Worm (Caenorhabditis elegans): ENCODE measurements around the gene sru-6.
A peak's percentile ranks its signal among the peaks of the same experiment; 100 is the strongest.

sru-6 gene

DNA sequence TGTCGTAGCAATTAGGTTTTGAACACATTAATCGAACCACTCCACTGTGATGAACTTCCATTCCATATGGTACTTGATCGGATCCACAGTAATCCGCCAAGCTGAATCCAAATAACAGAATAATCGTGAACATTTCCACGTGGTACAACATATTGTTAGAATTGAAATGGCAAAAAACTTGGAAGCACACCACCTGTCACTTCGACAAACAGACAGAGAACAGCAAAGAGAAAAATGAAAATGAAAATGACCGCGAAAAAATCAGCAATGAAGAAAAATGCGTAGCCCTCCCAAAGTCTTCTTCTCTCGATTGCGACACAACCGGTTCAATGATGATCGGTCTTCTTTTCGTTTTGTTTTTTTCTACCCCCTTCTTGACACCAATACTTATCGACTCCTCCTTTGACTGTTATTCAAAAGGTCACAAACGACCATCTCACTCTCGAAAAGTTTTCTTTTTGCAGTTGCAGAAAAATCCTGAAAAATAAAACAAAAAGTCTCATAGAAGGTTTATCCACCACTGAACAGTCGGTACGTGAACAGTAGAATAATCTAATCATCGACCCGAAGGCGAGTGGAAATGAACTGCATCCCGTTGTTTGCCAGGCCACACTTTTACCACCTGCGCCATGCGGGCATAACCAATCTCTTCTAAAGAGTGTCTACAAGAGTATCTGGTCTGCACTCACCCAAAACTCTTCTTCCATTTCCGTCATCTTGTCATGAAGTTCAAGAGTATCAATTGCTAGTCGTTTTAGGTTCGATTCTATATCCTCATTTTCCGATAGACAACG, 13.1 kb upstream of the sru-6 start, which contains the start of gene wrt-3 (continued):
- TF ChIP-seq dpl-1 (GFP tag; optimal IDR thresholded peaks at IDR 0.05) (no peak), lin-29 (GFP tag; IDR thresholded peaks at IDR 0.05) (peak; percentile 49; the same call in 1 of the 2 replicates), egl-43 (GFP tag; IDR thresholded peaks at IDR 0.05) (no peak), F37D6.2 (tag; optimal IDR thresholded peaks at IDR 0.05) (no peak), lin-15B (tag; optimal IDR thresholded peaks at IDR 0.05) (no peak), ZK337.2 (GFP tag; IDR thresholded peaks at IDR 0.05) (peak; percentile 72), duxl-1 (tag; optimal IDR thresholded peaks at IDR 0.05; ENCODE audit: poor library complexity) (peak; percentile 91)

DNA sequence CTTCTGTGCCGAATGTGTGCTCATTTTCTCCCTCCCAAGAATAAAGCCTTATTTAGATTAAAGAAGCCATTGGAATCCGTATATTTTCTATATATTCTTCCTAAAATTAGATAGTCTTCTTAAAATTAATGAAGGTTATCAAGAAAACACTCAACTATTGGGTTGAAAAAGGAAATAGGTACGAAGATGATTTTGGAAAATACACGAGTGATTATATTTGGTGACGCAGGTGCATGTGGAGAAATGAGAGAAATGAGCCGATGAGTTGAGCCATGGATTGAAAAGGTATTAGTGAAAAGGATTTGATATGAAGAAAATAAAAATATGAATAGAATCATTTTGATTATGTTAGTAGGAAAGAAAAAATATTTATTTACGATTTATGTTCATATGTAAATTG, 9.5 kb upstream of the sru-6 start, which contains the start of gene cng-3:
TSS of gene cng-3 (minus strand) at position 102 of the 400 bp plus-strand sequence.
- no peak for TF ChIP-seq aly-2 (tag; optimal IDR thresholded peaks at IDR 0.05)
- TF ChIP-seq pqm-1 (tag; optimal IDR thresholded peaks at IDR 0.05), result no peak
- TF ChIP-seq lin-13 (GFP tag; optimal IDR thresholded peaks at IDR 0.05), result no peak
- no peak for TF ChIP-seq F49E8.2 (tag; optimal IDR thresholded peaks at IDR 0.05; ENCODE audit: borderline replicate concordance)
- TF ChIP-seq nhr-42 (GFP tag; IDR thresholded peaks at IDR 0.05), result no peak
- no peak for TF ChIP-seq unc-39 (tag; optimal IDR thresholded peaks at IDR 0.05)
- TF ChIP-seq Y105C5A.15 (GFP tag; IDR thresholded peaks at IDR 0.05), result no peak
- TF ChIP-seq dmd-6 (GFP tag; IDR thresholded peaks at IDR 0.05), result no peak
- no peak for TF ChIP-seq ceh-20 (GFP tag; IDR thresholded peaks at IDR 0.05)
- TF ChIP-seq lsy-2 (tag; optimal IDR thresholded peaks at IDR 0.05), result no peak
- no peak for TF ChIP-seq vab-7 (GFP tag; IDR thresholded peaks at IDR 0.05)
- TF ChIP-seq gei-8 (GFP tag; optimal IDR thresholded peaks at IDR 0.05), result no peak
- no peak for TF ChIP-seq Y75B8A.6 (GFP tag; IDR thresholded peaks at IDR 0.05)
- no peak for TF ChIP-seq F26F4.8 (GFP tag; conservative IDR thresholded peaks at IDR 0.05)

ce11 chrIV:9485040-9485439, 5.4 kb upstream of the sru-6 start, which contains the start of gene gadr-2:
Gene gadr-2, minus strand, starts transcription at chrIV:9485140.
- TF ChIP-seq ztf-7 (tag; optimal IDR thresholded peaks at IDR 0.05), result no peak

DNA sequence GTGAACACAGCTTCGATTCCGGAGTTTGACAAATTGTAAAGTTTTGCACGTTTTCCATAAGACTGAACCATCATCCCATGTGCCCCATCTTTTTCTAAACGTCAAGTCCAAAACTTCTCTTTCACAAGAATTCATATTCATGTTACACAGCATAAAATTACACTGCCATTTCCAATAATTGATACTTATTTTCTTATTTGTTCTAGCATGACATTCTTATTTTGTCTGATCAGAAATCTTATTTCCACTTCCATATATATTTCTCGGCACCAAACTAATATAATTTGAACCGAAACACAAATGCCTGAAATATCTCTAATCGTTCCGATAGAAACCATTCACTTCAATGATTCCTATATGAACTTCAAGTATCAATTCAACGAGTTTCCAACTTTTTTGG, 4.4 kb upstream of the sru-6 start, which contains the start of gene sru-2:
TSS of gene sru-2 (plus strand) at position 301 of the 400 bp plus-strand sequence.
- TF ChIP-seq hmg-1.1 (GFP tag; IDR thresholded peaks at IDR 0.05) (no peak), ZK546.5 (tag; optimal IDR thresholded peaks at IDR 0.05) (no peak), dmd-9 (GFP tag; IDR thresholded peaks at IDR 0.05) (no peak), aha-1 (tag) (no peak), madf-5 (GFP tag; IDR thresholded peaks at IDR 0.05) (no peak), hif-1 (tag; optimal IDR thresholded peaks at IDR 0.05) (no peak), R02D3.7 (tag; optimal IDR thresholded peaks at IDR 0.05) (no peak), spr-1 (tag; optimal IDR thresholded peaks at IDR 0.05) (no peak), Y75B8A.6 (GFP tag; IDR thresholded peaks at IDR 0.05) (no peak), set-16 (GFP tag; IDR thresholded peaks at IDR 0.05) (no peak), egl-43 (GFP tag; IDR thresholded peaks at IDR 0.05) (no peak), zfp-2 (tag; optimal IDR thresholded peaks at IDR 0.05) (no peak), mep-1 (tag; optimal IDR thresholded peaks at IDR 0.05) (no peak), saeg-2 (GFP tag; IDR thresholded peaks at IDR 0.05) (no peak), skn-1 (tag; optimal IDR thresholded peaks at IDR 0.05) (no peak), nhr-25 (tag; optimal IDR thresholded peaks at IDR 0.05; ENCODE audit: borderline replicate concordance, insufficient read depth) (no peak), egl-27 (tag; optimal IDR thresholded peaks at IDR 0.05) (no peak), lin-15B (tag; optimal IDR thresholded peaks at IDR 0.05) (no peak)

Measured in whole organism, L4 larva.